Worm (Caenorhabditis elegans): ENCODE measurements around the gene F14H8.4.

The F14H8.4 gene

DNA sequence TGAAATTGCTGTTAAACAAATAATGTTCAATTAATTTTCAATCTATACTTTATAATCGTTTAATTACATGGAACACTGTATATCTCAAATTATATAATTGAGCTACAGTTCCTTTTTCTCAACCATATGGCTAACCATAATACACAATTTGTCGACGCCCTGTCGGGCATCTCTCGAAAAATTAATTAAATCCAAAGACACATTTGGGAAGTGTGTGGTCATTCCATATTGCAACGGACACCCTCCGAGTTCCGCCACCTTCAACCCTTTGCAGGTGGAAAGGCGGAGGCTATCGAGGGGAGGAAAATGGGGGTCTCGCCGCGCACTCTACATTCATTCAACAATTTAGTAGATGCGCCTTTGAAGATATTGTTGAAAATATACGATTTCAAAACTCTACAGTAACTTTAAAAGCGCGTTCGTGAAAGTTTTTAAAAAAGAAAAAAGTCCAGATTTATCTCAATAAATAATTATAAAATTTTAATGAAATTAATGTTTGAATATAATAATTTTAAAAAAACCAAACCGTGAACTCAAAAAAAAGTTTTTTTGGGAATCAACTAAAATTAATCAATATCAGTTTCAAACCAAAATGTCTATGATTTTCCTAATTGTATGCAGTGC, 5.4 kb downstream of the F14H8.4 start, which contains the start of gene F14H8.8 (continued):
- TF ChIP-seq ztf-3 (GFP tag; optimal IDR thresholded peaks at IDR 0.05) (no peak), pbrm-1 (GFP tag; IDR thresholded peaks at IDR 0.05) (peak; percentile 86), egl-18 (GFP tag; IDR thresholded peaks at IDR 0.05) (no peak), C17E4.6 (GFP tag; IDR thresholded peaks at IDR 0.05) (no peak), sdz-38 (tag; optimal IDR thresholded peaks at IDR 0.05) (no peak), somi-1 (GFP tag; optimal IDR thresholded peaks at IDR 0.05) (no peak), hrde-1 (tag; optimal IDR thresholded peaks at IDR 0.05; ENCODE audit: borderline replicate concordance) (peak; percentile 3), zfh-2 (GFP tag; conservative IDR thresholded peaks at IDR 0.05) (no peak), Y79H2A.3 (GFP tag; conservative IDR thresholded peaks at IDR 0.05) (no peak), aptf-3 (GFP tag; IDR thresholded peaks at IDR 0.05) (no peak), B0019.2 (GFP tag; conservative IDR thresholded peaks at IDR 0.05) (no peak), hlh-26 (GFP tag; conservative IDR thresholded peaks at IDR 0.05) (no peak), cebp-2 (GFP tag; IDR thresholded peaks at IDR 0.05) (no peak), F57A8.1 (GFP tag; optimal IDR thresholded peaks at IDR 0.05) (no peak), lin-35 (GFP tag; optimal IDR thresholded peaks at IDR 0.05) (no peak), lir-1 (GFP tag; conservative IDR thresholded peaks at IDR 0.05) (no peak), lin-26 (GFP tag; IDR thresholded peaks at IDR 0.05) (no peak), ztf-6 (GFP tag; IDR thresholded peaks at IDR 0.05) (no peak), lsy-27 (tag; optimal IDR thresholded peaks at IDR 0.05; ENCODE audit: borderline replicate concordance, insufficient read depth) (no peak), tbp1 (GFP tag; optimal IDR thresholded peaks at IDR 0.05) (peak; percentile 77), F49E8.2 (tag; optimal IDR thresholded peaks at IDR 0.05; ENCODE audit: insufficient read depth) (peak; percentile 64), sptf-2 (GFP tag; optimal IDR thresholded peaks at IDR 0.05) (no peak), rec-8 (tag; optimal IDR thresholded peaks at IDR 0.05) (no peak), ceh-100 (GFP tag; IDR thresholded peaks at IDR 0.05) (peak; percentile 60), nfya-1 (tag; optimal IDR thresholded peaks at IDR 0.05; ENCODE audit: borderline replicate concordance, insufficient read depth) (no peak), him-1 (tag; optimal IDR thresholded peaks at IDR 0.05) (peak; percentile 93), Y53G8AR.9 (GFP tag; conservative IDR thresholded peaks at IDR 0.05) (peak; percentile 59; the same call in 1 of the 2 replicates), T26A5.8 (tag; optimal IDR thresholded peaks at IDR 0.05) (no peak), mxl-1 (tag; optimal IDR thresholded peaks at IDR 0.05) (no peak), nfya-2 (GFP tag; IDR thresholded peaks at IDR 0.05) (no peak), F10E7.11 (tag; optimal IDR thresholded peaks at IDR 0.05) (no peak), T07F8.4 (tag; optimal IDR thresholded peaks at IDR 0.05) (no peak), hsf-1 (GFP tag; IDR thresholded peaks at IDR 0.05) (peak; percentile 75), K11D2.4 (GFP tag; IDR thresholded peaks at IDR 0.05) (no peak), cebp-1 (GFP tag; IDR thresholded peaks at IDR 0.05) (no peak), cebp-1 (tag; optimal IDR thresholded peaks at IDR 0.05) (no peak), hlh-12 (tag; optimal IDR thresholded peaks at IDR 0.05) (no peak), F37B4.10 (GFP tag; IDR thresholded peaks at IDR 0.05) (no peak), Y95B8A.8 (GFP tag; IDR thresholded peaks at IDR 0.05) (no peak), madf-3 (GFP tag; IDR thresholded peaks at IDR 0.05) (no peak), mes-4 (tag; optimal IDR thresholded peaks at IDR 0.05) (no peak), F33H1.4 (GFP tag; IDR thresholded peaks at IDR 0.05) (peak; percentile 65), aptf-2 (GFP tag; conservative IDR thresholded peaks at IDR 0.05) (no peak), nfyb-1 (GFP tag; IDR thresholded peaks at IDR 0.05) (0 out of 2 replicates have a peak, but pooled peaks have one; percentile 15), nhr-80 (tag; optimal IDR thresholded peaks at IDR 0.05) (no peak), snpc-4 (GFP tag; optimal IDR thresholded peaks at IDR 0.05) (peak; percentile 96), snpc-4 (tag; optimal IDR thresholded peaks at IDR 0.05) (peak; percentile 87 to 98 (median 96)), lin-40 (tag; optimal IDR thresholded peaks at IDR 0.05) (no peak)
